Fruit fly (Drosophila melanogaster): ENCODE measurements around the gene psd.

Gene psd

dm6 chr2L:5948775-5949526, 15.8 kb downstream of the psd start, which contains the start of gene CG9044 (continued):
- TF ChIP-seq CG11247 (GFP tag; IDR thresholded peaks at IDR 0.05) (0 out of 2 replicates have a peak, but pooled peaks have one; percentile 43), jing (GFP tag; optimal IDR thresholded peaks at IDR 0.05) (no peak), CG8089 (GFP tag; optimal IDR thresholded peaks at IDR 0.05) (peak; percentile 33), gt (GFP tag; IDR thresholded peaks at IDR 0.05) (no peak), CG10274 (GFP tag; optimal IDR thresholded peaks at IDR 0.05) (no peak), Lhr (GFP tag; optimal IDR thresholded peaks at IDR 0.05) (peak; percentile 46), hbn (GFP tag; IDR thresholded peaks at IDR 0.05; ENCODE audit: partially characterized antibody) (peak; percentile 86), Tbp (GFP tag; optimal IDR thresholded peaks at IDR 0.05) (no peak), dimm (GFP tag; IDR thresholded peaks at IDR 0.05) (no peak), Spps (tag; optimal IDR thresholded peaks at IDR 0.05) (no peak), maf-S (GFP tag; optimal IDR thresholded peaks at IDR 0.05) (peak; percentile 38), CG10147 (GFP tag; optimal IDR thresholded peaks at IDR 0.05) (no peak), sim (GFP tag; IDR thresholded peaks at IDR 0.05) (no peak), Adf1 (GFP tag; IDR thresholded peaks at IDR 0.05) (no peak), CG15011 (GFP tag; optimal IDR thresholded peaks at IDR 0.05) (no peak), H2.0 (GFP tag; IDR thresholded peaks at IDR 0.05) (no peak), CG10462 (GFP tag; optimal IDR thresholded peaks at IDR 0.05) (no peak), wdn (GFP tag; IDR thresholded peaks at IDR 0.05) (peak; percentile 11; the same call in 1 of the 2 replicates), Trl (optimal IDR thresholded peaks at IDR 0.05) (no peak), Trl (GFP tag; optimal IDR thresholded peaks at IDR 0.05) (peak; percentile 67), ro (GFP tag; IDR thresholded peaks at IDR 0.05) (no peak), Hmx (GFP tag; optimal IDR thresholded peaks at IDR 0.05) (no peak), gro (GFP tag; optimal IDR thresholded peaks at IDR 0.05) (peak; percentile 34), CG4617 (GFP tag; optimal IDR thresholded peaks at IDR 0.05; ENCODE audit: borderline replicate concordance) (peak; percentile 75), mam (GFP tag; optimal IDR thresholded peaks at IDR 0.05) (peak; percentile 76), Xrp1 (GFP tag; IDR thresholded peaks at IDR 0.05) (peak; percentile 42; the same call in 1 of the 2 replicates), CG17802 (tag; optimal IDR thresholded peaks at IDR 0.05) (peak; percentile 27), CG14667 (GFP tag; IDR thresholded peaks at IDR 0.05) (no peak), HLH4C (GFP tag; IDR thresholded peaks at IDR 0.05; ENCODE audit: partially characterized antibody) (peak; percentile 89), psq (GFP tag; optimal IDR thresholded peaks at IDR 0.05) (no peak), Atf6 (GFP tag; IDR thresholded peaks at IDR 0.05) (no peak), dmrt99B (tag; optimal IDR thresholded peaks at IDR 0.05) (no peak), Drgx (GFP tag; IDR thresholded peaks at IDR 0.05) (no peak), CG13287 (GFP tag; IDR thresholded peaks at IDR 0.05; ENCODE audit: partially characterized antibody) (peak; percentile 91), cad (GFP tag; optimal IDR thresholded peaks at IDR 0.05) (no peak), vnd (GFP tag; IDR thresholded peaks at IDR 0.05; ENCODE audit: partially characterized antibody) (peak; percentile 93), HLH3B (GFP tag; IDR thresholded peaks at IDR 0.05) (no peak), salm (tag; optimal IDR thresholded peaks at IDR 0.05) (no peak), Gsc (GFP tag; IDR thresholded peaks at IDR 0.05) (no peak), Atf-2 (GFP tag; optimal IDR thresholded peaks at IDR 0.05) (no peak), Doc3 (GFP tag; IDR thresholded peaks at IDR 0.05; ENCODE audit: partially characterized antibody) (peak; percentile 91), Jarid2 (GFP tag; optimal IDR thresholded peaks at IDR 0.05) (no peak), cato (GFP tag; optimal IDR thresholded peaks at IDR 0.05; ENCODE audit: borderline replicate concordance) (peak; percentile 31), CG9727 (GFP tag; optimal IDR thresholded peaks at IDR 0.05) (peak; percentile 60), Opbp (GFP tag; IDR thresholded peaks at IDR 0.05; ENCODE audit: partially characterized antibody) (peak; percentile 84; the same call in 2 of the 3 replicates), emc (GFP tag; optimal IDR thresholded peaks at IDR 0.05) (peak; percentile 19), CG2199 (GFP tag; IDR thresholded peaks at IDR 0.05) (no peak), so (GFP tag; IDR thresholded peaks at IDR 0.05) (0 out of 3 replicates have a peak, but pooled peaks have one; percentile 31), pb (GFP tag; optimal IDR thresholded peaks at IDR 0.05) (no peak), Sox100B (GFP tag; optimal IDR thresholded peaks at IDR 0.05) (no peak)

Measured in whole organism, embryonic.